Worm (Caenorhabditis elegans) whole organism, late embryonic: ENCODE results near the gene nhr-84.
A peak's percentile ranks its signal among the peaks of the same experiment; 100 is the strongest.

Experiments used
- C08G9.2 ChIP-seq: sonication (generic microtip); optimal IDR thresholded peaks from 2 replicates; lab custom pipeline; 2016; ENCODE audit warnings: mild to moderate bottlenecking, missing genetic modification characterization, moderate library complexity, missing compliant biosample characterization
- C38D4.7 ChIP-seq: fragments of 200-800 bp; sonication (Bioruptor generic); optimal IDR thresholded peaks from 2 replicates; lab custom pipeline; 2018; ENCODE audit warnings: mild to moderate bottlenecking, missing genetic modification characterization, moderate library complexity, missing compliant biosample characterization
- K09A11.1 ChIP-seq: sonication (generic microtip); optimal IDR thresholded peaks from 2 replicates; lab custom pipeline; 2017; ENCODE audit warnings: antibody characterized with exemption, mild to moderate bottlenecking, missing genetic modification characterization, missing compliant biosample characterization; ENCODE audit not compliant: insufficient read depth
- T23F11.4 ChIP-seq: fragments of 200-800 bp; sonication (Bioruptor generic); optimal IDR thresholded peaks from 2 replicates; lab custom pipeline; 2018; ENCODE audit warnings: mild to moderate bottlenecking, missing genetic modification characterization, missing compliant biosample characterization
- ahr-1 ChIP-seq: sonication (generic microtip); optimal IDR thresholded peaks from 2 replicates; lab custom pipeline; 2016; ENCODE audit warnings: missing genetic modification characterization, missing compliant biosample characterization
- ceh-18 ChIP-seq: sonication (generic microtip); optimal IDR thresholded peaks from 2 replicates; lab custom pipeline; 2016; ENCODE audit warnings: missing genetic modification characterization, missing compliant biosample characterization
- ceh-19 ChIP-seq: fragments of 200-800 bp; sonication (Bioruptor generic); optimal IDR thresholded peaks from 2 replicates; lab custom pipeline; 2018; ENCODE audit warnings: mild to moderate bottlenecking, missing genetic modification characterization, missing compliant biosample characterization
- ceh-2 ChIP-seq: sonication (generic microtip); optimal IDR thresholded peaks from 2 replicates; lab custom pipeline; 2016; ENCODE audit warnings: missing genotype, missing genetic modification characterization, missing compliant biosample characterization
- ceh-24 ChIP-seq: sonication (generic microtip); optimal IDR thresholded peaks from 2 replicates; lab custom pipeline; 2016; ENCODE audit warnings: mild to moderate bottlenecking, missing genetic modification characterization, missing compliant biosample characterization
- ceh-30 ChIP-seq: fragments of 150-350 bp; optimal IDR thresholded peaks from 2 replicates; lab custom pipeline; 2014; ENCODE audit warnings: missing biosample characterization, missing genetic modification characterization
- ceh-31 ChIP-seq: sonication (generic microtip); optimal IDR thresholded peaks from 2 replicates; lab custom pipeline; 2016; ENCODE audit warnings: missing genetic modification characterization, missing compliant biosample characterization
- ceh-34 ChIP-seq: sonication (generic microtip); optimal IDR thresholded peaks from 2 replicates; lab custom pipeline; 2016; ENCODE audit warnings: mild to moderate bottlenecking, missing genetic modification characterization, missing compliant biosample characterization
- ceh-45 ChIP-seq: fragments of 200-800 bp; sonication (Bioruptor generic); IDR thresholded peaks from 2 replicates; pipeline ENCODE4 v1.3.6; 2022; ENCODE audit warnings: missing genetic modification reagents, missing genetic modification characterization, missing compliant biosample characterization
- ceh-48 ChIP-seq: sonication (generic microtip); optimal IDR thresholded peaks from 2 replicates; lab custom pipeline; 2016; ENCODE audit warnings: missing genetic modification characterization, inconsistent platforms, missing compliant biosample characterization
- ceh-6 ChIP-seq: fragments of 200-800 bp; sonication (Bioruptor generic); optimal IDR thresholded peaks from 2 replicates; lab custom pipeline; 2018; ENCODE audit warnings: mild to moderate bottlenecking, missing genetic modification characterization, missing compliant biosample characterization
- ceh-9 ChIP-seq: sonication (generic microtip); optimal IDR thresholded peaks from 2 replicates; lab custom pipeline; 2016; ENCODE audit warnings: mild to moderate bottlenecking, missing genetic modification characterization, inconsistent platforms, missing compliant biosample characterization
- dve-1 ChIP-seq: sonication (generic microtip); optimal IDR thresholded peaks from 2 replicates; lab custom pipeline; 2017; ENCODE audit warnings: antibody characterized with exemption, mild to moderate bottlenecking, missing genetic modification characterization, missing compliant biosample characterization
- elt-2 ChIP-seq: sonication (generic microtip); optimal IDR thresholded peaks from 2 replicates; lab custom pipeline; 2016; ENCODE audit warnings: missing genetic modification reagents, missing genetic modification characterization, missing compliant biosample characterization
- ets-4 ChIP-seq: sonication (generic microtip); optimal IDR thresholded peaks from 2 replicates; lab custom pipeline; 2016; ENCODE audit warnings: missing genetic modification characterization, missing compliant biosample characterization
- eyg-1 ChIP-seq: sonication (generic microtip); optimal IDR thresholded peaks from 2 replicates; lab custom pipeline; 2016; ENCODE audit warnings: missing genotype, missing genetic modification characterization, missing compliant biosample characterization
- fax-1 ChIP-seq: sonication (generic microtip); optimal IDR thresholded peaks from 2 replicates; lab custom pipeline; 2016; ENCODE audit warnings: missing genotype, missing genetic modification characterization, missing compliant biosample characterization
- fkh-10 ChIP-seq: fragments of 150-350 bp; optimal IDR thresholded peaks from 2 replicates; lab custom pipeline; 2014; ENCODE audit warnings: missing biosample characterization, missing genetic modification reagents, missing genetic modification characterization
- fkh-6 ChIP-seq: sonication (generic microtip); optimal IDR thresholded peaks from 2 replicates; lab custom pipeline; 2016; ENCODE audit warnings: missing genetic modification characterization, missing compliant biosample characterization
- gmeb-2 ChIP-seq: sonication (generic microtip); optimal IDR thresholded peaks from 2 replicates; lab custom pipeline; 2016; ENCODE audit warnings: missing genetic modification characterization, inconsistent platforms, missing compliant biosample characterization
- hlh-15 ChIP-seq: sonication (generic microtip); optimal IDR thresholded peaks from 2 replicates; lab custom pipeline; 2016; ENCODE audit warnings: missing genetic modification characterization, missing compliant biosample characterization
- hlh-30 ChIP-seq: sonication (generic microtip); optimal IDR thresholded peaks from 2 replicates; lab custom pipeline; 2017; ENCODE audit warnings: antibody characterized with exemption, missing genetic modification characterization, missing compliant biosample characterization; ENCODE audit not compliant: insufficient read depth
- hlh-8 ChIP-seq: sonication (generic microtip); optimal IDR thresholded peaks from 2 replicates; lab custom pipeline; 2016; ENCODE audit warnings: missing genotype, missing genetic modification characterization, missing compliant biosample characterization
- lim-6 ChIP-seq: sonication (generic microtip); optimal IDR thresholded peaks from 2 replicates; lab custom pipeline; 2016; ENCODE audit warnings: missing genetic modification characterization, missing compliant biosample characterization
- lin-11 ChIP-seq: fragments of 200-800 bp; sonication (Bioruptor generic); optimal IDR thresholded peaks from 2 replicates; lab custom pipeline; 2018; ENCODE audit warnings: mild to moderate bottlenecking, missing genetic modification characterization, missing compliant biosample characterization
- madf-2 ChIP-seq: sonication (generic microtip); optimal IDR thresholded peaks from 2 replicates; lab custom pipeline; 2017; ENCODE audit warnings: missing genetic modification characterization, missing compliant biosample characterization
- mec-3 ChIP-seq: sonication (generic microtip); optimal IDR thresholded peaks from 2 replicates; lab custom pipeline; 2016; ENCODE audit warnings: borderline replicate concordance, missing genetic modification characterization, missing compliant biosample characterization
- nfya-1 ChIP-seq: sonication (generic microtip); optimal IDR thresholded peaks from 2 replicates; lab custom pipeline; 2017; ENCODE audit warnings: missing genetic modification characterization, mild to moderate bottlenecking, missing compliant biosample characterization, antibody characterized with exemption, moderate library complexity
- pag-3 ChIP-seq: sonication (generic microtip); optimal IDR thresholded peaks from 2 replicates; lab custom pipeline; 2016; ENCODE audit warnings: missing compliant biosample characterization, missing genetic modification characterization, borderline replicate concordance
- pha-4 ChIP-seq: fragments of 150-350 bp; optimal IDR thresholded peaks from 2 replicates; lab custom pipeline; 2018; ENCODE audit warnings: missing biosample characterization, missing genetic modification reagents, missing genetic modification characterization
- pqm-1 ChIP-seq: sonication (generic microtip); optimal IDR thresholded peaks from 2 replicates; lab custom pipeline; 2016; ENCODE audit warnings: missing genetic modification characterization, missing compliant biosample characterization
- ref-2 ChIP-seq: sonication (generic microtip); optimal IDR thresholded peaks from 2 replicates; lab custom pipeline; 2016; ENCODE audit warnings: missing genetic modification characterization, missing compliant biosample characterization
- sdc-2 ChIP-seq: sonication (generic microtip); optimal IDR thresholded peaks from 2 replicates; lab custom pipeline; 2016; ENCODE audit warnings: missing genotype, missing genetic modification characterization, missing compliant biosample characterization
- sox-4 ChIP-seq: sonication (generic microtip); optimal IDR thresholded peaks from 2 replicates; lab custom pipeline; 2017; ENCODE audit warnings: mild to moderate bottlenecking, missing genetic modification characterization, inconsistent platforms, missing compliant biosample characterization
- tbx-2 ChIP-seq: sonication (generic microtip); optimal IDR thresholded peaks from 2 replicates; lab custom pipeline; 2016; ENCODE audit warnings: missing genetic modification characterization, missing compliant biosample characterization
- ttx-3 ChIP-seq: sonication (generic microtip); optimal IDR thresholded peaks from 2 replicates; lab custom pipeline; 2016; ENCODE audit warnings: missing genetic modification reagents, missing genetic modification characterization, missing compliant biosample characterization
- unc-42 ChIP-seq: sonication (generic microtip); optimal IDR thresholded peaks from 2 replicates; lab custom pipeline; 2016; ENCODE audit warnings: missing genotype, missing genetic modification characterization, missing compliant biosample characterization
- unc-55 ChIP-seq: sonication (generic microtip); optimal IDR thresholded peaks from 2 replicates; lab custom pipeline; 2017; ENCODE audit warnings: missing biosample characterization, missing genetic modification reagents, missing genetic modification characterization
- unc-86 ChIP-seq: sonication (generic microtip); optimal IDR thresholded peaks from 2 replicates; lab custom pipeline; 2016; ENCODE audit warnings: missing genetic modification characterization, missing compliant biosample characterization
- ztf-16 ChIP-seq: sonication (generic microtip); optimal IDR thresholded peaks from 2 replicates; lab custom pipeline; 2017; ENCODE audit warnings: missing genetic modification characterization, missing compliant biosample characterization

The nhr-84 gene

ce11 chrV:15884698-15885097 lies 5.3 kb upstream of the nhr-84 start, which contains the start of gene oac-42:
TSS of gene oac-42 (minus strand) at chrV:15884798.
- no peak for TF ChIP-seq sox-4 (tag; lab: Kevin White, UChicago)
- no peak for TF ChIP-seq lin-11 (tag; lab: Kevin White, UChicago)

- TF ChIP-seq elt-2 (peak; percentile 32), ceh-18 (no peak)
Observed at ce11 chrV:15880705-15881104, 1.3 kb upstream of the nhr-84 start.

ce11 chrV:15880033-15880432 lies 625 bp upstream of the nhr-84 start:
- TF ChIP-seq lim-6 (tag; lab: Kevin White, UChicago) (no peak), ceh-9 (tag; lab: Kevin White, UChicago) (no peak), ceh-34 (tag; lab: Kevin White, UChicago) (no peak), unc-55 (GFP tag; lab: Kevin White, UChicago) (no peak), T23F11.4 (GFP tag; lab: Kevin White, UChicago) (no peak), mec-3 (no peak), fkh-10 (GFP tag; lab: Kevin White, UChicago) (no peak), nfya-1 (tag; lab: Kevin White, UChicago) (no peak), gmeb-2 (tag; lab: Kevin White, UChicago) (no peak), ceh-45 (no peak), eyg-1 (tag; lab: Kevin White, UChicago) (no peak), pha-4 (tag; lab: Kevin White, UChicago) (no peak), unc-86 (no peak)

ce11 chrV:15876308-15876707 lies 3.1 kb downstream of the nhr-84 start, which contains the start of gene nhr-102:
TSS of gene nhr-102 (minus strand) at chrV:15876408.
- TF ChIP-seq ttx-3 (tag; lab: Kevin White, UChicago) (no peak), dve-1 (tag; lab: Kevin White, UChicago) (no peak), tbx-2 (no peak), fkh-6 (no peak), ceh-2 (tag; lab: Kevin White, UChicago) (no peak), gmeb-2 (tag; lab: Kevin White, UChicago) (no peak), ahr-1 (tag; lab: Kevin White, UChicago) (no peak), C08G9.2 (no peak), ceh-19 (GFP tag; lab: Kevin White, UChicago) (no peak), ceh-30 (tag; lab: Kevin White, UChicago) (no peak), pqm-1 (tag; lab: Kevin White, UChicago) (no peak), sox-4 (tag; lab: Kevin White, UChicago) (no peak), ets-4 (no peak), unc-42 (tag; lab: Kevin White, UChicago) (no peak), nfya-1 (tag; lab: Kevin White, UChicago) (no peak)

DNA sequence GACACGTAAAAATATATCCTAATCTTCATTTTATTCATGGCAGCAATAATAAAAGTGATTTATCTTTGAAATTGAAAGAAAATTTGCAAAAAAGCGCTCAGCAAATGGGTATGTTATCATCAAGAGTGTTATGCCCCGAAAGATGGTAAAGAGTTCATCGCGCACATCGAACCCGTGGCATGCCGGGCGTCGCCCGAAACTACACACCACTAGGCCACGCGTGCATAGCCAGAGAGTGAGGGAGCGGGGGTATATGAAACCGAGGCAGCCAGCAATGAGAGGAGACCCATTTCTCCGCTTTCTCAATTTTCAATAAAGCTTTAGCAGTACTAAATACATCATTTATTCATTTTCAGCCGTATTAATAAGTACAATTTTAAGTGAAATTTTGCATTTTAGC lies 5.6 kb downstream of the nhr-84 start:
- TF ChIP-seq elt-2, result peak; percentile 99
- peak; percentile 93 for TF ChIP-seq K09A11.1 (tag; lab: Kevin White, UChicago)
- peak; percentile 98 for TF ChIP-seq madf-2 (tag; lab: Kevin White, UChicago)
- TF ChIP-seq lin-11 (tag; lab: Kevin White, UChicago), result peak; percentile 97
- peak; percentile 99 for TF ChIP-seq gmeb-2 (tag; lab: Kevin White, UChicago)
- TF ChIP-seq ztf-16 (tag; lab: Kevin White, UChicago), result peak; percentile 99
- peak; percentile 96 for TF ChIP-seq hlh-8 (tag; lab: Kevin White, UChicago)
- TF ChIP-seq ceh-48, result peak; percentile 99
- TF ChIP-seq sdc-2 (tag; lab: Kevin White, UChicago), result peak; percentile 93
- TF ChIP-seq pag-3 (tag; lab: Kevin White, UChicago), result peak; percentile 96
- TF ChIP-seq fax-1 (tag; lab: Kevin White, UChicago), result peak; percentile 96
- TF ChIP-seq pqm-1 (tag; lab: Kevin White, UChicago), result peak; percentile 99
- peak; percentile 98 for TF ChIP-seq C38D4.7 (GFP tag; lab: Kevin White, UChicago)
- peak; percentile 99 for TF ChIP-seq ref-2 (tag; lab: Kevin White, UChicago)
- peak; percentile 94 for TF ChIP-seq mec-3
- TF ChIP-seq hlh-30 (tag; lab: Kevin White, UChicago), result peak; percentile 90
- peak; percentile 97 for TF ChIP-seq C08G9.2
- peak; percentile 99 for TF ChIP-seq eyg-1 (tag; lab: Kevin White, UChicago)
- TF ChIP-seq ceh-24, result peak; percentile 99
- peak; percentile 98 for TF ChIP-seq hlh-15 (tag; lab: Kevin White, UChicago)
- TF ChIP-seq ceh-2 (tag; lab: Kevin White, UChicago), result peak; percentile 98
- peak; percentile 93 for TF ChIP-seq ceh-31 (tag; lab: Kevin White, UChicago)
- TF ChIP-seq unc-86, result peak; percentile 99
- TF ChIP-seq ceh-6 (GFP tag; lab: Kevin White, UChicago), result peak; percentile 99
